Fruit fly (Drosophila melanogaster): ENCODE data around the gene rho.
A peak's percentile ranks its signal among the peaks of the same experiment; 100 is the strongest.

Gene rho

DNA sequence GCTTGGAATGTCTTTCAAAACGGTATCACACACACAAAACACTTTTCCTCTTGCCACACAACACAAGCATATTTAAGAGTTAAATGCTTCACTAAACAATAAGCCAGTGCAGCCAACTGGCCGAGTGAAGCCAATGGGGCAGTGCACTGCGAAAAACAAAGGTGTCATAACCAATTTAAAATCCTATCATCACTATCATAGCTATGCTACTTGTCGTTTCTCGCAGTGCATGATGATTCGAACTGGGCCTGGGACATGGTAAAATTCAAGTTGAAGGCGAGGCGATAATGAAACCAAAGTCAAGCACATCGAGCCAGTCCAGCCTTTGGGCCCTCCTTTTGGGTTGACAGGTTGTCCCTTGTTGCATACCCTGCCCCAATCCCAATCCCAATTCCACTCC, 44.8 kb upstream of the rho start (continued):
- TF ChIP-seq zfh1 (GFP tag; IDR thresholded peaks at IDR 0.05) (0 out of 3 replicates have a peak, but pooled peaks have one; percentile 29), CG33213 (GFP tag; optimal IDR thresholded peaks at IDR 0.05) (no peak), mirr (GFP tag; optimal IDR thresholded peaks at IDR 0.05) (no peak), CG17361 (GFP tag; IDR thresholded peaks at IDR 0.05) (0 out of 3 replicates have a peak, but pooled peaks have one; percentile 24), hth (optimal IDR thresholded peaks at IDR 0.05) (no peak), CG12236 (GFP tag; optimal IDR thresholded peaks at IDR 0.05) (no peak), CG6689 (GFP tag; IDR thresholded peaks at IDR 0.05) (no peak), Rfx (GFP tag; IDR thresholded peaks at IDR 0.05) (no peak), CG18262 (tag; optimal IDR thresholded peaks at IDR 0.05) (peak; percentile 37), chm (GFP tag; IDR thresholded peaks at IDR 0.05) (no peak), CG15011 (GFP tag; optimal IDR thresholded peaks at IDR 0.05) (no peak), CG1603 (tag; optimal IDR thresholded peaks at IDR 0.05) (peak; percentile 28), zf30C (GFP tag; optimal IDR thresholded peaks at IDR 0.05) (peak; percentile 54), CG9727 (GFP tag; optimal IDR thresholded peaks at IDR 0.05) (no peak), Gug (GFP tag; IDR thresholded peaks at IDR 0.05) (peak; percentile 10; the same call in 1 of the 4 replicates), tin (GFP tag; optimal IDR thresholded peaks at IDR 0.05) (no peak), CG10979 (tag; optimal IDR thresholded peaks at IDR 0.05) (peak; percentile 15), slbo (GFP tag; IDR thresholded peaks at IDR 0.05) (no peak), chn (GFP tag; optimal IDR thresholded peaks at IDR 0.05) (no peak), CG6654 (GFP tag; optimal IDR thresholded peaks at IDR 0.05) (no peak), CG2712 (tag; optimal IDR thresholded peaks at IDR 0.05) (peak; percentile 12), Doc2 (GFP tag; IDR thresholded peaks at IDR 0.05) (no peak), YL-1 (GFP tag; optimal IDR thresholded peaks at IDR 0.05) (no peak), tna (GFP tag; IDR thresholded peaks at IDR 0.05; ENCODE audit: partially characterized antibody) (no peak), CG14860 (GFP tag; IDR thresholded peaks at IDR 0.05; ENCODE audit: partially characterized antibody) (no peak), nom (GFP tag; optimal IDR thresholded peaks at IDR 0.05) (no peak)

dm6 chr3L:1419929-1420328, 43.7 kb upstream of the rho start:
- TF ChIP-seq CG10565 (GFP tag; optimal IDR thresholded peaks at IDR 0.05) (no peak), mld (GFP tag; IDR thresholded peaks at IDR 0.05; ENCODE audit: partially characterized antibody) (no peak), ci (GFP tag; IDR thresholded peaks at IDR 0.05) (0 out of 3 replicates have a peak, but pooled peaks have one; percentile 15), Lpt (GFP tag; optimal IDR thresholded peaks at IDR 0.05) (no peak), BEAF-32 (GFP tag; optimal IDR thresholded peaks at IDR 0.05) (no peak), lola (GFP tag; optimal IDR thresholded peaks at IDR 0.05) (no peak), tgo (GFP tag; IDR thresholded peaks at IDR 0.05) (no peak), row (GFP tag; IDR thresholded peaks at IDR 0.05) (no peak), Drgx (GFP tag; IDR thresholded peaks at IDR 0.05) (no peak), CG14667 (GFP tag; IDR thresholded peaks at IDR 0.05) (no peak), CG2129 (GFP tag; IDR thresholded peaks at IDR 0.05; ENCODE audit: partially characterized antibody) (no peak), Atf-2 (GFP tag; optimal IDR thresholded peaks at IDR 0.05) (no peak), CG10274 (GFP tag; optimal IDR thresholded peaks at IDR 0.05) (no peak), CG2875 (GFP tag; optimal IDR thresholded peaks at IDR 0.05) (peak; percentile 25), zfh1 (GFP tag; IDR thresholded peaks at IDR 0.05) (no peak), Dip2 (GFP tag; IDR thresholded peaks at IDR 0.05) (no peak), CG4282 (GFP tag; optimal IDR thresholded peaks at IDR 0.05) (no peak), CG17568 (GFP tag; optimal IDR thresholded peaks at IDR 0.05) (no peak), sens (GFP tag) (no peak), CG6272 (GFP tag; IDR thresholded peaks at IDR 0.05) (no peak), CG17361 (GFP tag; IDR thresholded peaks at IDR 0.05) (no peak), lbe (GFP tag; optimal IDR thresholded peaks at IDR 0.05) (no peak), CG43689 (GFP tag; IDR thresholded peaks at IDR 0.05) (no peak), CG32767 (GFP tag; IDR thresholded peaks at IDR 0.05) (0 out of 2 replicates have a peak, but pooled peaks have one; percentile 16), onecut (GFP tag; IDR thresholded peaks at IDR 0.05) (no peak), NK7.1 (GFP tag; optimal IDR thresholded peaks at IDR 0.05) (no peak), fd96Cb (tag; optimal IDR thresholded peaks at IDR 0.05) (no peak), Ets65A (GFP tag) (peak; percentile 88), crol (GFP tag; IDR thresholded peaks at IDR 0.05) (peak; percentile 75)
